Fruit fly (Drosophila melanogaster) whole organism, embryonic: ENCODE measurements around the gene U2af50.

Source experiments
- CG10543 ChIP-seq: fragments of 200-800 bp; sonication (Bioruptor generic); optimal IDR thresholded peaks from 3 replicates; lab custom pipeline; 2017; ENCODE audit warnings: missing biosample characterization, mild to moderate bottlenecking, missing genetic modification characterization, moderate library complexity
- CG12659 ChIP-seq: fragments of 200-800 bp; sonication (Bioruptor generic); optimal IDR thresholded peaks from 3 replicates; lab custom pipeline; 2017; ENCODE audit warnings: mild to moderate bottlenecking, missing biosample characterization, missing genetic modification reagents, missing genetic modification characterization
- CG13287 ChIP-seq: fragments of 200-800 bp; sonication (Bioruptor generic); IDR thresholded peaks from 2 replicates; pipeline ENCODE4 v1.3.6; 2022; ENCODE audit warnings: missing biosample characterization, missing genetic modification characterization; ENCODE audit not compliant: partially characterized antibody
- CG14014 ChIP-seq: fragments of 200-800 bp; sonication (Bioruptor generic); IDR thresholded peaks from 2 replicates; pipeline ENCODE4 v1.3.6; 2022; ENCODE audit warnings: missing biosample characterization, missing genetic modification characterization
- CG16813 ChIP-seq: fragments of 200-800 bp; sonication (Bioruptor generic); IDR thresholded peaks from 3 replicates; pipeline ENCODE4 v1.3.6; 2022; ENCODE audit warnings: missing biosample characterization, missing genetic modification characterization; ENCODE audit not compliant: partially characterized antibody
- CG17829 ChIP-seq: fragments of 200-800 bp; optimal IDR thresholded peaks from 2 replicates; lab custom pipeline; 2019; ENCODE audit warnings: missing biosample characterization, mild to moderate bottlenecking, missing genetic modification characterization, moderate library complexity
- CG33213 ChIP-seq: fragments of 200-800 bp; sonication (Bioruptor generic); optimal IDR thresholded peaks from 3 replicates; lab custom pipeline; 2016; ENCODE audit warnings: missing biosample characterization, missing genetic modification characterization
- CG33557 ChIP-seq: fragments of 200-800 bp; sonication (Bioruptor generic); optimal IDR thresholded peaks from 2 replicates; lab custom pipeline; 2019; ENCODE audit warnings: missing biosample characterization, mild to moderate bottlenecking, missing genetic modification characterization, moderate library complexity
- CG34422 ChIP-seq: fragments of 200-800 bp; sonication (Bioruptor generic); IDR thresholded peaks from 3 replicates; pipeline ENCODE4 v1.3.6; 2022; ENCODE audit warnings: missing biosample characterization, missing genetic modification characterization
- CG42726 ChIP-seq: fragments of 200-800 bp; sonication (Bioruptor generic); IDR thresholded peaks from 2 replicates; pipeline ENCODE4 v1.3.6; 2022; ENCODE audit warnings: missing biosample characterization, missing genetic modification characterization; ENCODE audit not compliant: partially characterized antibody
- CG4707 ChIP-seq: fragments of 200-800 bp; sonication (Bioruptor generic); optimal IDR thresholded peaks from 2 replicates; lab custom pipeline; 2018; ENCODE audit warnings: missing biosample characterization, mild to moderate bottlenecking, missing genetic modification characterization, moderate library complexity
- CG9215 ChIP-seq: fragments of 200-800 bp; sonication (Bioruptor generic); IDR thresholded peaks from 2 replicates; pipeline ENCODE4 v1.3.6; 2022; ENCODE audit warnings: missing biosample characterization, missing genetic modification characterization
- CrebB ChIP-seq: fragments of 200-800 bp; sonication (Bioruptor generic); optimal IDR thresholded peaks from 3 replicates; lab custom pipeline; 2018; ENCODE audit warnings: missing biosample characterization, mild to moderate bottlenecking, missing genetic modification characterization
- Dfd ChIP-seq, 2 experiments: fragments of >200 bp; optimal IDR thresholded peaks; 2 replicates each; lab custom pipeline; 2017; ENCODE audit warnings: missing biosample characterization in 2 of 2, missing genetic modification characterization in 2 of 2
- Ets97D ChIP-seq: fragments of 200-800 bp; sonication (Bioruptor generic); optimal IDR thresholded peaks from 3 replicates; lab custom pipeline; 2016; ENCODE audit warnings: missing biosample characterization, missing genetic modification characterization
- HmgD ChIP-seq: fragments of 200-800 bp; sonication (Bioruptor generic); optimal IDR thresholded peaks from 3 replicates; lab custom pipeline; 2016; ENCODE audit warnings: missing biosample characterization, missing genetic modification characterization
- Hmr ChIP-seq: fragments of 200-800 bp; sonication (Bioruptor generic); optimal IDR thresholded peaks from 3 replicates; lab custom pipeline; 2017; ENCODE audit warnings: mild to moderate bottlenecking, missing biosample characterization, missing genetic modification reagents, missing genetic modification characterization
- Hsf ChIP-seq: fragments of 200-800 bp; sonication (Bioruptor generic); optimal IDR thresholded peaks from 3 replicates; lab custom pipeline; 2016; ENCODE audit warnings: missing biosample characterization, missing genetic modification characterization
- Med ChIP-seq: fragments of 200-800 bp; sonication (Bioruptor generic); peaks from one replicate; lab custom pipeline; 2016; ENCODE audit warnings: missing biosample characterization, missing genetic modification characterization, mild to moderate bottlenecking, inconsistent platforms, moderate library complexity
- Myb ChIP-seq: fragments of 200-800 bp; sonication (Bioruptor generic); optimal IDR thresholded peaks from 2 replicates; lab custom pipeline; 2016; ENCODE audit warnings: missing biosample characterization, missing genetic modification characterization
- Opbp ChIP-seq: fragments of 200-800 bp; sonication (Bioruptor generic); IDR thresholded peaks from 3 replicates; pipeline ENCODE4 v1.3.6; 2022; ENCODE audit warnings: missing biosample characterization, missing genetic modification characterization; ENCODE audit not compliant: partially characterized antibody
- Rfx ChIP-seq: fragments of 200-800 bp; sonication (Bioruptor generic); IDR thresholded peaks from 2 replicates; pipeline ENCODE4 v1.3.6; 2022; ENCODE audit warnings: missing biosample characterization, missing genetic modification characterization
- Side ChIP-seq: fragments of 200-800 bp; sonication (Bioruptor generic); optimal IDR thresholded peaks from 2 replicates; lab custom pipeline; 2016; ENCODE audit warnings: missing biosample characterization, missing genetic modification characterization
- Spps ChIP-seq: fragments of 200-800 bp; sonication (Bioruptor generic); optimal IDR thresholded peaks from 2 replicates; lab custom pipeline; 2018; ENCODE audit warnings: missing biosample characterization, mild to moderate bottlenecking, missing genetic modification characterization
- Vsx1 ChIP-seq: fragments of 200-800 bp; sonication (Bioruptor generic); optimal IDR thresholded peaks from 2 replicates; lab custom pipeline; 2017; ENCODE audit warnings: missing biosample characterization, mild to moderate bottlenecking, missing genetic modification characterization, missing genetic modification reagents
- Xbp1 ChIP-seq: fragments of 200-800 bp; sonication (Bioruptor generic); optimal IDR thresholded peaks from 3 replicates; lab custom pipeline; 2016; ENCODE audit warnings: missing biosample characterization, mild to moderate bottlenecking, missing genetic modification characterization
- ara ChIP-seq: fragments of 200-800 bp; sonication (Bioruptor generic); IDR thresholded peaks from 2 replicates; pipeline ENCODE4 v1.3.6; 2022; ENCODE audit warnings: missing biosample characterization, missing genetic modification characterization
- caup ChIP-seq: fragments of 200-800 bp; sonication (Bioruptor generic); optimal IDR thresholded peaks from 3 replicates; lab custom pipeline; 2017; ENCODE audit warnings: missing biosample characterization, mild to moderate bottlenecking, missing genetic modification characterization, moderate library complexity; ENCODE audit not compliant: severe bottlenecking
- crp ChIP-seq, 2 experiments: fragments of 200-800 bp; sonication (Bioruptor generic); optimal IDR thresholded peaks; 2 replicates in 1 of 2; 3 replicates in 1 of 2; lab custom pipeline; 2017; ENCODE audit warnings: missing biosample characterization in 2 of 2, missing genetic modification characterization in 2 of 2, mild to moderate bottlenecking in 1 of 2, moderate library complexity in 1 of 2
- cwo ChIP-seq: fragments of 200-800 bp; sonication (Bioruptor generic); optimal IDR thresholded peaks from 3 replicates; lab custom pipeline; 2017; ENCODE audit warnings: missing biosample characterization, missing genetic modification characterization, mild to moderate bottlenecking, moderate library complexity, missing genetic modification reagents
- dan ChIP-seq: fragments of 200-800 bp; sonication (Bioruptor generic); IDR thresholded peaks from 2 replicates; pipeline ENCODE4 v1.3.6; 2022; ENCODE audit warnings: missing biosample characterization, missing genetic modification characterization
- dm ChIP-seq: fragments of 200-800 bp; sonication (Bioruptor generic); optimal IDR thresholded peaks from 3 replicates; lab custom pipeline; 2016; ENCODE audit warnings: missing biosample characterization, missing genetic modification characterization
- ftz-f1 ChIP-seq: fragments of 200-800 bp; sonication (Bioruptor generic); optimal IDR thresholded peaks from 2 replicates; lab custom pipeline; 2016; ENCODE audit warnings: missing biosample characterization, missing genetic modification characterization
- gem ChIP-seq: fragments of 200-800 bp; sonication (Bioruptor generic); optimal IDR thresholded peaks from 2 replicates; lab custom pipeline; 2019; ENCODE audit warnings: missing biosample characterization, mild to moderate bottlenecking, missing genetic modification characterization, moderate library complexity
- insv ChIP-seq, 2 experiments: fragments of 200-800 bp; sonication (Bioruptor generic); optimal IDR thresholded peaks; 3 replicates each; lab custom pipeline; 2016 to 2018; ENCODE audit warnings: missing biosample characterization in 2 of 2, missing genetic modification characterization in 2 of 2
- ken ChIP-seq: fragments of 200-800 bp; sonication (Bioruptor generic); IDR thresholded peaks from 3 replicates; pipeline ENCODE4 v1.3.6; 2022; ENCODE audit warnings: missing biosample characterization, missing genetic modification characterization
- lmd ChIP-seq: fragments of 200-800 bp; sonication (Bioruptor generic); IDR thresholded peaks from 2 replicates; pipeline ENCODE4 v1.3.6; 2022; ENCODE audit warnings: missing biosample characterization, missing genetic modification characterization
- lov ChIP-seq, 2 experiments: fragments of 200-800 bp in 1 of 2; fragments of >200 bp in 1 of 2; sonication (Bioruptor generic) in 1 of 2; IDR thresholded peaks in 1 of 2; optimal IDR thresholded peaks in 1 of 2; 2 replicates in 1 of 2; 3 replicates in 1 of 2; pipeline versions ENCODE4 v1.3.6 to Lab custom; 2017 to 2022; ENCODE audit warnings: missing biosample characterization in 1 of 2, missing genetic modification characterization in 1 of 2
- nerfin-2 ChIP-seq: fragments of 200-800 bp; sonication (Bioruptor generic); IDR thresholded peaks from 2 replicates; pipeline ENCODE4 v1.3.6; 2022; ENCODE audit warnings: missing biosample characterization, missing genetic modification characterization; ENCODE audit not compliant: partially characterized antibody
- prd ChIP-seq, 3 experiments: fragments of >200 bp in 2 of 3; fragments of 200-800 bp in 1 of 3; sonication (Bioruptor generic) in 1 of 3; optimal IDR thresholded peaks in 2 of 3; IDR thresholded peaks in 1 of 3; 2 replicates in 2 of 3; 3 replicates in 1 of 3; pipeline versions ENCODE4 v1.3.6 to Lab custom; 2017 to 2022; ENCODE audit warnings: missing biosample characterization in 1 of 3, missing genetic modification characterization in 1 of 3
- seq ChIP-seq: fragments of 200-800 bp; sonication (Bioruptor generic); IDR thresholded peaks from 2 replicates; pipeline ENCODE4 v1.3.6; 2022; ENCODE audit warnings: missing biosample characterization, missing genetic modification characterization
- slp2 ChIP-seq: fragments of 200-800 bp; sonication (Bioruptor generic); optimal IDR thresholded peaks from 2 replicates; lab custom pipeline; 2016; ENCODE audit warnings: missing biosample characterization, missing genetic modification characterization
- ssp ChIP-seq: fragments of 200-800 bp; sonication (Bioruptor generic); IDR thresholded peaks from 2 replicates; pipeline ENCODE4 v1.3.6; 2022; ENCODE audit warnings: missing biosample characterization, missing genetic modification characterization
- tna ChIP-seq: fragments of 200-800 bp; sonication (Bioruptor generic); IDR thresholded peaks from 2 replicates; pipeline ENCODE4 v1.3.6; 2022; ENCODE audit warnings: missing biosample characterization, missing genetic modification characterization; ENCODE audit not compliant: partially characterized antibody
- unc-4 ChIP-seq: fragments of 200-800 bp; sonication (Bioruptor generic); IDR thresholded peaks from 2 replicates; pipeline ENCODE4 v1.3.6; 2022; ENCODE audit warnings: missing biosample characterization, missing genetic modification characterization; ENCODE audit not compliant: partially characterized antibody
- vfl ChIP-seq: fragments of 200-800 bp; sonication (Bioruptor generic); optimal IDR thresholded peaks from 2 replicates; lab custom pipeline; 2016; ENCODE audit warnings: missing biosample characterization, missing genetic modification characterization
- yki ChIP-seq: fragments of >200 bp; optimal IDR thresholded peaks from 3 replicates; lab custom pipeline; 2018
- z ChIP-seq: fragments of 200-800 bp; sonication (Bioruptor generic); IDR thresholded peaks from 3 replicates; pipeline ENCODE4 v1.3.6; 2022; ENCODE audit warnings: missing biosample characterization, missing genetic modification characterization

U2af50 gene

DNA sequence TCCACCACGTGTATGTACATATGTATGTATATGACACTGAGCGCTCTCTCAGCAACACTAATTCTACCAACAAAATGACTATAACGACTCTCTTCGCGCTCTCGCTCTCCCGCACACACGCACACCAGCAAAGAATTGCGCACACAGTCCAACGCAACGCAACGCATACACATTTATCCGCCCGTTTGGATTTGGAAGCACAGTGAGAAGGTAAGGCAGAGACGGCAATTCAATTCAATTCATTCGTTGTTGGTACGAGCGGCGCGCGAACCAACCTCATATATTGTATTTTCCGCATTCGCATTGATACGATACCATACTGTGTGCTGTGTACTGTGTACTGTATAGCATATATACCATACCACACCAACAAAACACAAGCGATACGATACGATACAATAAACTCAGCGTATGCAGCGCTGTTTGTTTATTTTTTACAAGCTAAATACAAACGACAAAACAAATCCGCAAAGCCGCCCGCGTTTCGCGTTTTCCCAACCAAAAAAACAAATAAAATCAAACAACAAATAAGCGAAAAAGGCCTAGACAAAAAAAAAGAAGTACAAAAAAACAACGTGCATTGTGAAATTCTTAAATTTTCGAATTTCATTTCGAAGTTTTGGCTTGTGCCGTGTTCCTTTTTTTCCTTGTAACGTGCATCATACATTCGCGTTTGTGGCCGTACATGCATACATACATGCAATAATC lies 25.3 kb downstream of the U2af50 start, which contains the start of the genes CG9921 and Dsp1 (continued):
- peak; percentile 53; the same call in 1 of the 3 replicates for TF ChIP-seq CG34422 (GFP tag; lab: Robert Waterston, UW)
- TF ChIP-seq gem (tag; lab: Kevin White, UChicago) = no peak
- no peak for TF ChIP-seq Xbp1
- no peak for TF ChIP-seq ftz-f1 (GFP tag; lab: Kevin White, UChicago)
- no peak for TF ChIP-seq ken (GFP tag; lab: Robert Waterston, UW)
- TF ChIP-seq caup = no peak
- no peak for TF ChIP-seq insv (GFP tag; optimal IDR thresholded peaks at IDR 0.05; lab: Kevin White, UChicago)
- TF ChIP-seq CG4707 (GFP tag; lab: Kevin White, UChicago) = no peak
- TF ChIP-seq tna = no peak
- no peak for TF ChIP-seq Dfd (GFP tag; optimal IDR thresholded peaks at IDR 0.05; lab: Kevin White, UChicago)
- TF ChIP-seq CG12659 (GFP tag; lab: Kevin White, UChicago) = no peak
- no peak for TF ChIP-seq CG33557 (GFP tag; lab: Kevin White, UChicago)
- TF ChIP-seq CG16813 = no peak
- TF ChIP-seq CG14014 (GFP tag; lab: Robert Waterston, UW) = 0 out of 2 replicates have a peak, but pooled peaks have one; percentile 21
- TF ChIP-seq z = no peak
- TF ChIP-seq Vsx1 (GFP tag; lab: Kevin White, UChicago) = no peak
- no peak for TF ChIP-seq dm (GFP tag; lab: Kevin White, UChicago)
- TF ChIP-seq CG33213 = no peak
- TF ChIP-seq CG9215 (GFP tag; lab: Robert Waterston, UW) = no peak
- no peak for TF ChIP-seq seq
- TF ChIP-seq prd (optimal IDR thresholded peaks at IDR 0.05; lab: Kevin White, UChicago) = no peak
- TF ChIP-seq prd (GFP tag; IDR thresholded peaks at IDR 0.05; lab: Robert Waterston, UW) = 0 out of 3 replicates have a peak, but pooled peaks have one; percentile 10
- no peak for TF ChIP-seq dan (GFP tag; lab: Robert Waterston, UW)
- TF ChIP-seq nerfin-2 (GFP tag; lab: Robert Waterston, UW) = no peak
- TF ChIP-seq Opbp = no peak
- TF ChIP-seq CG13287 (GFP tag; lab: Robert Waterston, UW) = peak; percentile 11; the same call in 1 of the 2 replicates
- no peak for TF ChIP-seq lov (optimal IDR thresholded peaks at IDR 0.05; lab: Kevin White, UChicago)
- TF ChIP-seq lov (GFP tag; IDR thresholded peaks at IDR 0.05; lab: Robert Waterston, UW) = no peak
- TF ChIP-seq lmd (GFP tag; lab: Robert Waterston, UW) = no peak
- no peak for TF ChIP-seq ssp
- TF ChIP-seq CG17829 = peak; percentile 1
- TF ChIP-seq vfl (GFP tag; lab: Kevin White, UChicago) = no peak
- peak; percentile 32; the same call in 1 of the 2 replicates for TF ChIP-seq Rfx (GFP tag; lab: Robert Waterston, UW)
- TF ChIP-seq slp2 (GFP tag; lab: Kevin White, UChicago) = no peak
- no peak for TF ChIP-seq cwo (GFP tag; lab: Kevin White, UChicago)
- TF ChIP-seq CrebB = peak; percentile 38
- peak; percentile 31 for TF ChIP-seq Hmr
- TF ChIP-seq CG42726 (GFP tag; lab: Robert Waterston, UW) = no peak
- no peak for TF ChIP-seq Spps (tag; lab: Kevin White, UChicago)
- TF ChIP-seq Myb (GFP tag; lab: Kevin White, UChicago) = no peak
- peak; percentile 81 for TF ChIP-seq Med (GFP tag; lab: Kevin White, UChicago)
- no peak for TF ChIP-seq HmgD (GFP tag; lab: Kevin White, UChicago)
- TF ChIP-seq Side (GFP tag; lab: Kevin White, UChicago) = no peak
- TF ChIP-seq ara = no peak
- TF ChIP-seq yki (lab: Kevin White, UChicago) = peak; percentile 90
- 0 out of 2 replicates have a peak, but pooled peaks have one; percentile 21 for TF ChIP-seq unc-4 (GFP tag; lab: Robert Waterston, UW)
- no peak for TF ChIP-seq Ets97D
- TF ChIP-seq crp (GFP tag; optimal IDR thresholded peaks at IDR 0.05; lab: Kevin White, UChicago) = no peak
- TF ChIP-seq Hsf (GFP tag; lab: Kevin White, UChicago) = no peak
- peak; percentile 49 for TF ChIP-seq CG10543
